Fruit fly (Drosophila melanogaster) whole organism: ENCODE data around the gene Dscam4.

Experiments used
- CG8478 ChIP-seq: fragments of >200 bp; optimal IDR thresholded peaks from 2 replicates; lab custom pipeline; 2018; ENCODE audit warnings: inconsistent platforms
- Dll ChIP-seq: fragments of >200 bp; optimal IDR thresholded peaks from 2 replicates; lab custom pipeline; 2017
- EcR ChIP-seq, 2 experiments: fragments of >200 bp; optimal IDR thresholded peaks; 2 replicates each; lab custom pipeline; 2017; ENCODE audit warnings: missing biosample characterization in 2 of 2, missing genetic modification characterization in 2 of 2, missing genetic modification reagents in 2 of 2
- pan ChIP-seq: fragments of >200 bp; optimal IDR thresholded peaks from 2 replicates; lab custom pipeline; 2017
- psq ChIP-seq: fragments of >200 bp; optimal IDR thresholded peaks from 2 replicates; lab custom pipeline; 2017
- usp ChIP-seq: fragments of >200 bp; optimal IDR thresholded peaks from 2 replicates; lab custom pipeline; 2017; ENCODE audit warnings: missing biosample characterization, missing genetic modification characterization, mixed read lengths

DNA sequence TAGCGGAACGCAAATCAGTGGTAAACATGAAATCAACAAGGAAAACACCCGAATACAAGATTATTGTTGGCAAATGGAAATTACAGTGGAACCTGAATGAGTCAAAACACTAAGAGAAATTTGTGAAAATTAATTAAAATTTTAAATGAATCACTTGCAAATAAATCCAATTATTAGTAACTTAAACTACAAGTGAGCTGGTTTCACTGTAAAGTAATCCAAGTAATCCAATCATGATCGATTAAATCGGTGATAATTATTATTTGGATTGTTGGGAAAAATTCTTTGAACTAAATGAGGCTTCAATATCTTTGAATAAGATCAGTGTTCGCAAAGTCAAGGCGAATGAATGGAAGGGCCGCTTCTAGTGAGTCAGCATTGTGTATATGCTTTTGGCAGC, 49.9 kb downstream of the Dscam4 start:
- no peak for TF ChIP-seq usp
- no peak for TF ChIP-seq pan (lab: Kevin White, UChicago)
- no peak for TF ChIP-seq psq
- TF ChIP-seq CG8478 (lab: Kevin White, UChicago): no peak
- TF ChIP-seq Dll (lab: Kevin White, UChicago): no peak
- no peak for TF ChIP-seq EcR (GFP tag; optimal IDR thresholded peaks at IDR 0.05; lab: Kevin White, UChicago)
